Worm (Caenorhabditis elegans): ENCODE measurements around the gene sqst-1.

Gene sqst-1

DNA sequence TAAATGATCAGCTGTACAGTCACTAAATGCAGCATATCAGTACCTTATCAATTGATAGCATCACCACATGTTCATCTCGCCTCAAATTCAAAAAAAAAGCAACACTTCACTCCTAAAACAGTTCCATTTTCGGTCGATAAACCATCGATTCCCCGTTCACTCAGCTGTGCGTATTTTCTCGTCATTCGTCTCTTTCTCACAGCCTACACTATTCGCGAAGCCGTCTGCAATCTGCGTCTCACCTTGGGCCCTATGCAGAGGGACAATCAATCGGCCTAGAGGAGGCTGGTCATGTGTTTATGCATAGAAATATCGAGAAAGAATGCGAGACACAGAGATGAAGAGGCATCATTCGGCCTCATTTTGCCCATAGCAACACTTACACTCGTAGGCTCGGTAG, 1.7 kb upstream of the sqst-1 start (continued):
- TF ChIP-seq hmg-11 (tag; optimal IDR thresholded peaks at IDR 0.05) (peak; percentile 89), lin-15B (tag; optimal IDR thresholded peaks at IDR 0.05) (peak; percentile 80)

DNA sequence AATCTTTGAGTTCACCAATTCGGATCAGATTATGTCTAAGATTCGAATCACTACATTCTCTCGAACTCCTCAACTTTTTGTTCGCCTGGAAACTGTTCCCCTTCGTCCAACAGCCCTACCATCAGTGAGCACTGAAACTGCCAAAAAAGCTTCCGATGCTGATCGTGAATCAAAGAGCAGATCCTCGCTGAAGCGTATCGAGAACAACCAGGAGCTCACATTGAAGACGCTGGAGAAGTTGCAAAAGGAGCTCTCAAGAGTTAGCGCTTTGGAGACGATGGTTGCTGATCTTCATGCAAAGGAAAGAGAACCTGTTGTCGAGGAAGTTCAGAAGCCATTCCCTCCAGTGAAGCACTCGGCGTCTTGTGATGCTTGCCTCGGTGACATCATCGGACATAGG, 694 bp downstream of the sqst-1 start:
- TF ChIP-seq unc-62 (GFP tag; optimal IDR thresholded peaks at IDR 0.05) = no peak
- peak; percentile 9 for TF ChIP-seq ama-1 (optimal IDR thresholded peaks at IDR 0.05)
- peak; percentile 29 for TF ChIP-seq nhr-25 (tag; optimal IDR thresholded peaks at IDR 0.05)

DNA sequence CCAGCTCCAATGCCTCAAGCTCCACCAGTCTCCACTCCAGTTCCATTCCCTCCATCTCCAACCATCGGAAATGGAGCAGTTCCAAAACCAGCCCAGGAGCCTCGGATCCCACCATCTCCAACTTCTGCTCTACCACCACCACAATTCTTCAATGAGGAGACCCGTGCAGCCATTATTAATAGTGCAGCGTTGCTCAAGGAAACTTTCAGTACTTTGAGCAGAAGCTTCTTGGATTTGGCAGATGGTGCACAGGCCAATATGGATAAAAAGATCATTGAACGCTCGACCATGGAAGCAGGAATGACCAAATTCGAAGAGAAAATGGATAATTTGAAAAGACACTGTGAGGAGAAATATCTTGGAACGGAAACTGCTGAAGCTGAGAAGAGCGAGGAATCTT, 1.3 kb downstream of the sqst-1 start:
- no peak for TF ChIP-seq nhr-12 (tag; optimal IDR thresholded peaks at IDR 0.05)
- no peak for TF ChIP-seq ztf-4 (tag; optimal IDR thresholded peaks at IDR 0.05)
- no peak for TF ChIP-seq fos-1 (tag; optimal IDR thresholded peaks at IDR 0.05)
- TF ChIP-seq sea-2 (GFP tag; optimal IDR thresholded peaks at IDR 0.05) = no peak
- no peak for TF ChIP-seq aly-2 (tag; optimal IDR thresholded peaks at IDR 0.05)
- no peak for TF ChIP-seq elt-2 (tag; optimal IDR thresholded peaks at IDR 0.05)
- no peak for TF ChIP-seq ceh-16 (tag; optimal IDR thresholded peaks at IDR 0.05)
- no peak for TF ChIP-seq nhr-67 (tag; optimal IDR thresholded peaks at IDR 0.05)
- TF ChIP-seq lin-15B (tag; optimal IDR thresholded peaks at IDR 0.05) = no peak
- TF ChIP-seq nfya-1 (tag; optimal IDR thresholded peaks at IDR 0.05; ENCODE audit: insufficient read depth) = no peak
- TF ChIP-seq nhr-76 (tag; optimal IDR thresholded peaks at IDR 0.05) = no peak
- TF ChIP-seq lin-39 (tag; optimal IDR thresholded peaks at IDR 0.05) = no peak
- TF ChIP-seq nhr-43 (tag; optimal IDR thresholded peaks at IDR 0.05; ENCODE audit: poor library complexity, severe bottlenecking) = no peak

DNA sequence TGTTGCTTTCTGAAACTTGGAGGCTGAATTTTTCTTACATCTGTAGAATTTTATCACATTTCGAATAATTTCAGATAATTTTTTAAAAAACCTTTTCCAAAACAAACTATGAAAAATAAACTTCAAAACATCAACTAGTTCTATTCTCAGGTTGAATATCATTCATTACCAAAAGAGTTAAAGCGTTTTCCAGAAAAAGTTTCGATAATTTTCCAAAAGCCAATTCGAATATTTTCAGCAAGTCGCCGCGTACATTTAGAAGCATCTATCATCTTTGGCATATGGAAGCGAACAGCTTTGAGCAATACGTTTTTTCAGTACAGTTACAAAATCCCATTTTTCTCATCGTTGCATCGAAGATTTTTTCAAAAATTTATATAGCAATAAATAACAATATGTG, 2.8 kb downstream of the sqst-1 start:
- no peak for TF ChIP-seq sea-2 (GFP tag; optimal IDR thresholded peaks at IDR 0.05)
- no peak for TF ChIP-seq unc-39 (tag; optimal IDR thresholded peaks at IDR 0.05)
- no peak for TF ChIP-seq ceh-9 (tag; optimal IDR thresholded peaks at IDR 0.05)
- no peak for TF ChIP-seq nhr-11 (tag; optimal IDR thresholded peaks at IDR 0.05)
- no peak for TF ChIP-seq nfya-1 (tag; optimal IDR thresholded peaks at IDR 0.05; ENCODE audit: insufficient read depth)
- peak; percentile 42 for TF ChIP-seq nhr-25 (tag; optimal IDR thresholded peaks at IDR 0.05)
- TF ChIP-seq ztf-11 (tag; optimal IDR thresholded peaks at IDR 0.05) = no peak
- no peak for TF ChIP-seq egl-27 (tag; optimal IDR thresholded peaks at IDR 0.05)
- TF ChIP-seq pha-4 (tag; optimal IDR thresholded peaks at IDR 0.05) = peak; percentile 49
- no peak for TF ChIP-seq aly-2 (tag; optimal IDR thresholded peaks at IDR 0.05)
- no peak for TF ChIP-seq elt-1 (tag; optimal IDR thresholded peaks at IDR 0.05)
- no peak for TF ChIP-seq nhr-23 (tag; optimal IDR thresholded peaks at IDR 0.05)
- peak; percentile 20 for TF ChIP-seq nhr-43 (tag; optimal IDR thresholded peaks at IDR 0.05; ENCODE audit: poor library complexity, severe bottlenecking)
- TF ChIP-seq elt-3 (tag; optimal IDR thresholded peaks at IDR 0.05) = peak in 1 of 3 experiments; percentile 9
- TF ChIP-seq elt-2 (tag; optimal IDR thresholded peaks at IDR 0.05) = peak; percentile 19
- peak; percentile 5 for TF ChIP-seq lsy-12 (tag; optimal IDR thresholded peaks at IDR 0.05)
- peak; percentile 91 for TF ChIP-seq ama-1 (optimal IDR thresholded peaks at IDR 0.05)
- no peak for TF ChIP-seq ceh-16 (tag; optimal IDR thresholded peaks at IDR 0.05)
- TF ChIP-seq lin-15B (tag; optimal IDR thresholded peaks at IDR 0.05) = no peak
- TF ChIP-seq egl-5 (tag; optimal IDR thresholded peaks at IDR 0.05) = no peak
- TF ChIP-seq ZK546.5 (tag; optimal IDR thresholded peaks at IDR 0.05) = no peak
- no peak for TF ChIP-seq daf-12 (tag; optimal IDR thresholded peaks at IDR 0.05)
- TF ChIP-seq nhr-76 (tag; optimal IDR thresholded peaks at IDR 0.05) = no peak
- no peak for TF ChIP-seq skn-1 (tag; optimal IDR thresholded peaks at IDR 0.05)
- TF ChIP-seq lin-39 (tag; optimal IDR thresholded peaks at IDR 0.05) = no peak
- no peak for TF ChIP-seq fos-1 (tag; optimal IDR thresholded peaks at IDR 0.05)
- TF ChIP-seq nhr-12 (tag; optimal IDR thresholded peaks at IDR 0.05) = no peak
- peak; percentile 56 for TF ChIP-seq tbx-2 (tag; optimal IDR thresholded peaks at IDR 0.05)
- TF ChIP-seq pqm-1 (tag; optimal IDR thresholded peaks at IDR 0.05) = no peak
- TF ChIP-seq unc-62 (GFP tag; optimal IDR thresholded peaks at IDR 0.05) = no peak
- no peak for TF ChIP-seq nhr-67 (tag; optimal IDR thresholded peaks at IDR 0.05)
- TF ChIP-seq hmg-11 (tag; optimal IDR thresholded peaks at IDR 0.05) = no peak
- no peak for TF ChIP-seq fkh-10 (GFP tag; optimal IDR thresholded peaks at IDR 0.05)
- peak; percentile 13 for TF ChIP-seq ztf-4 (tag; optimal IDR thresholded peaks at IDR 0.05)
- no peak for TF ChIP-seq nhr-237 (tag; optimal IDR thresholded peaks at IDR 0.05)
- no peak for TF ChIP-seq mml-1 (tag; optimal IDR thresholded peaks at IDR 0.05)
- no peak for TF ChIP-seq nhr-77 (tag; optimal IDR thresholded peaks at IDR 0.05)
